Fruit fly (Drosophila melanogaster): Measurements from ENCODE around the gene unc80.

Gene unc80

dm6 chr3R:27699540-27700228 lies 37.4 kb downstream of the unc80 start, which contains the start of gene ALiX (continued):
- TF ChIP-seq ssp (GFP tag; IDR thresholded peaks at IDR 0.05) (no peak), Sin3A (optimal IDR thresholded peaks at IDR 0.05) (no peak), CG13296 (GFP tag; optimal IDR thresholded peaks at IDR 0.05) (no peak), trh (GFP tag; optimal IDR thresholded peaks at IDR 0.05) (no peak), Ets65A (GFP tag) (no peak), dan (GFP tag; IDR thresholded peaks at IDR 0.05) (no peak), grn (GFP tag; optimal IDR thresholded peaks at IDR 0.05) (no peak), org-1 (GFP tag; optimal IDR thresholded peaks at IDR 0.05) (no peak)

- no peak for TF ChIP-seq jigr1 (GFP tag; IDR thresholded peaks at IDR 0.05)
- peak; percentile 49 for TF ChIP-seq CG14710 (tag; optimal IDR thresholded peaks at IDR 0.05)
- no peak for TF ChIP-seq slou (GFP tag; optimal IDR thresholded peaks at IDR 0.05)
- peak; percentile 41 for TF ChIP-seq CG12659 (GFP tag; optimal IDR thresholded peaks at IDR 0.05)
- TF ChIP-seq CG10543 (GFP tag; optimal IDR thresholded peaks at IDR 0.05), result no peak
- TF ChIP-seq CG15514 (GFP tag; optimal IDR thresholded peaks at IDR 0.05), result peak; percentile 82
- no peak for TF ChIP-seq tx (GFP tag; optimal IDR thresholded peaks at IDR 0.05)
- TF ChIP-seq CG10267 (tag; optimal IDR thresholded peaks at IDR 0.05), result peak; percentile 45
- peak in 1 of 2 experiments; percentile 81 for TF ChIP-seq crp (GFP tag; optimal IDR thresholded peaks at IDR 0.05)
- TF ChIP-seq trem (tag; optimal IDR thresholded peaks at IDR 0.05), result peak; percentile 57
- TF ChIP-seq BEAF-32 (GFP tag; optimal IDR thresholded peaks at IDR 0.05), result peak; percentile 42
- TF ChIP-seq seq (GFP tag; IDR thresholded peaks at IDR 0.05), result no peak
- no peak for TF ChIP-seq CG4360 (GFP tag; IDR thresholded peaks at IDR 0.05)
- peak; percentile 34 for TF ChIP-seq Deaf1 (tag; optimal IDR thresholded peaks at IDR 0.05)
- 0 out of 2 replicates have a peak, but pooled peaks have one; percentile 27 for TF ChIP-seq Scr (GFP tag; IDR thresholded peaks at IDR 0.05; ENCODE audit: partially characterized antibody)
- TF ChIP-seq Pdp1 (GFP tag; optimal IDR thresholded peaks at IDR 0.05), result peak in 1 of 2 experiments; percentile 8
- TF ChIP-seq CG9797 (GFP tag; optimal IDR thresholded peaks at IDR 0.05), result peak; percentile 26
- TF ChIP-seq amos (GFP tag; IDR thresholded peaks at IDR 0.05; ENCODE audit: partially characterized antibody), result no peak
- no peak for TF ChIP-seq ac (GFP tag; optimal IDR thresholded peaks at IDR 0.05)
- peak; percentile 45 for TF ChIP-seq CG18262 (tag; optimal IDR thresholded peaks at IDR 0.05)
- TF ChIP-seq CG12104 (GFP tag; optimal IDR thresholded peaks at IDR 0.05), result no peak
- peak; percentile 85 for TF ChIP-seq YL-1 (GFP tag; optimal IDR thresholded peaks at IDR 0.05)
- TF ChIP-seq CG17359 (tag; optimal IDR thresholded peaks at IDR 0.05), result no peak
- no peak for TF ChIP-seq lilli (GFP tag; optimal IDR thresholded peaks at IDR 0.05)
- TF ChIP-seq Sry-δ (GFP tag; optimal IDR thresholded peaks at IDR 0.05), result peak; percentile 56
- TF ChIP-seq Fer3 (tag; optimal IDR thresholded peaks at IDR 0.05), result no peak
- TF ChIP-seq CG13424 (tag; optimal IDR thresholded peaks at IDR 0.05), result peak; percentile 9
- TF ChIP-seq CG10462 (GFP tag; optimal IDR thresholded peaks at IDR 0.05), result no peak
- TF ChIP-seq CG2120 (GFP tag; optimal IDR thresholded peaks at IDR 0.05), result peak; percentile 8
- TF ChIP-seq Dref (GFP tag; IDR thresholded peaks at IDR 0.05), result peak; percentile 52
- TF ChIP-seq Ets97D (GFP tag; optimal IDR thresholded peaks at IDR 0.05), result peak; percentile 39
- TF ChIP-seq CG3847 (GFP tag; IDR thresholded peaks at IDR 0.05), result 0 out of 2 replicates have a peak, but pooled peaks have one; percentile 30
- TF ChIP-seq tio (GFP tag; optimal IDR thresholded peaks at IDR 0.05), result no peak
- no peak for TF ChIP-seq Gug (GFP tag; IDR thresholded peaks at IDR 0.05)
- TF ChIP-seq CG15269 (tag; optimal IDR thresholded peaks at IDR 0.05), result no peak
- TF ChIP-seq CG8944 (GFP tag; optimal IDR thresholded peaks at IDR 0.05), result no peak
- no peak for TF ChIP-seq HLH3B (GFP tag; IDR thresholded peaks at IDR 0.05)
- TF ChIP-seq hth (optimal IDR thresholded peaks at IDR 0.05), result no peak
- TF ChIP-seq MESR4 (GFP tag; optimal IDR thresholded peaks at IDR 0.05), result peak; percentile 54
- peak; percentile 6 for TF ChIP-seq Sin3A (optimal IDR thresholded peaks at IDR 0.05)
- TF ChIP-seq CG4617 (GFP tag; optimal IDR thresholded peaks at IDR 0.05; ENCODE audit: borderline replicate concordance), result peak; percentile 59
- no peak for TF ChIP-seq CG6689 (GFP tag; IDR thresholded peaks at IDR 0.05)
Measured at dm6 chr3R:27700229-27700573, 38.0 kb downstream of the unc80 start, which contains the start of gene btz. btz (plus strand) TSS chr3R:27700361.

Data from whole organism, embryonic.